Fruit fly (Drosophila melanogaster) Kc167 (cell line): Measurements from ENCODE around the gene Sulf1.

Source experiments
- Myc ChIP-seq: fragments of >200 bp; optimal IDR thresholded peaks from 2 replicates; lab custom pipeline; 2017; ENCODE audit warnings: missing external identifiers
- Sin3A ChIP-seq: fragments of >200 bp; optimal IDR thresholded peaks from 2 replicates; lab custom pipeline; 2018; ENCODE audit warnings: missing external identifiers
- h ChIP-seq: fragments of >200 bp; optimal IDR thresholded peaks from 3 replicates; lab custom pipeline; 2018; ENCODE audit warnings: missing external identifiers
- insv ChIP-seq: fragments of >200 bp; optimal IDR thresholded peaks from 3 replicates; lab custom pipeline; 2018; ENCODE audit warnings: missing external identifiers
- psq ChIP-seq: fragments of >200 bp; optimal IDR thresholded peaks from 2 replicates; lab custom pipeline; 2017; ENCODE audit warnings: missing external identifiers
- ttk ChIP-seq: sonication (Bioruptor generic); optimal IDR thresholded peaks from 2 replicates; lab custom pipeline; 2017; ENCODE audit warnings: missing external identifiers

Gene Sulf1

dm6 chr3R:16353671-16354070 lies 14.3 kb upstream of the Sulf1 start:
- TF ChIP-seq ttk (lab: Kevin White, UChicago) = no peak
- TF ChIP-seq h (lab: Kevin White, UChicago) = no peak

DNA sequence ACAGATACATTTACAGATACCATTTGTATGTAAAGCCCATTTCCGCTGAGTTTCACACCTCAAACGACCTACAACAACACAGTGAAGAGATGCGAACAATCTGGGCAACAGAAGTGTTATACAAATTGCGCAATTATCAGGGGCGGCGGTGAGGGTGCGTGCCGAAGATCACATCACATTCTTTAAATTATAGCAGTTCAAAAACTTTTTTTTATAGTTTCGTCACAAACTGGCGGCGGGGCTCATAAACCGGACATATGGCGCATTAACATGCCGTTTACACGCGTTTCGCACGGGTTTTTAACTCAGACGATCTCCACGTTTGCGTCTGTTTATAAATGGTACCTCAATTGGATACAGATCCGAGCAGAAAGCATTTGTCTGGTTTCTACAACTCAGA lies 13.8 kb upstream of the Sulf1 start:
- TF ChIP-seq ttk (lab: Kevin White, UChicago) = no peak
- TF ChIP-seq h (lab: Kevin White, UChicago) = no peak
- no peak for TF ChIP-seq Sin3A (lab: Kevin White, UChicago)
- no peak for TF ChIP-seq Myc
- TF ChIP-seq insv (lab: Kevin White, UChicago) = no peak
- no peak for TF ChIP-seq psq (lab: Kevin White, UChicago)

DNA sequence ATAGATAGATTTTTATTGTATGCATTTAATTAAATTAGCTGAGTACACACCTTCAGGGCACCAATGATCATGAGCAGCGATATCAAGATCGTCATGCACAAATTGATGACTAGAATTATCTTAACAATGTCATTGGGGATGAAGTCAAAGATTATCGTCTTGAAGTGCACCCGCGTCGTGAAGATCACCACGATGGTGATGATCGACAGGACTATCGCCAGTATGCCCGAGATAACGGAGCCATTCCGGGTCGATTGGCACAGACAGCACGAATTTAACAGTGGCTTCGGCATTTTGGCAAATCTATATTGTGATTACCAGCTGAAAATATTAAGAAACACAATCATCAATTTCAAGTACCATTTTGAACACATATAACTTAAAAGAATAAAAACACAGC lies 12.7 kb upstream of the Sulf1 start:
- TF ChIP-seq psq (lab: Kevin White, UChicago) = no peak
- TF ChIP-seq Sin3A (lab: Kevin White, UChicago) = no peak

- TF ChIP-seq Myc (no peak), h (lab: Kevin White, UChicago) (no peak), Sin3A (lab: Kevin White, UChicago) (no peak), insv (lab: Kevin White, UChicago) (no peak), psq (lab: Kevin White, UChicago) (no peak), ttk (lab: Kevin White, UChicago) (no peak)
These were observed 11.7 kb upstream of the Sulf1 start for dm6 chr3R:16351044-16351443.

- TF ChIP-seq insv (lab: Kevin White, UChicago) = no peak
- no peak for TF ChIP-seq h (lab: Kevin White, UChicago)
- TF ChIP-seq Myc = no peak
- TF ChIP-seq ttk (lab: Kevin White, UChicago) = no peak
- TF ChIP-seq psq (lab: Kevin White, UChicago) = no peak
- no peak for TF ChIP-seq Sin3A (lab: Kevin White, UChicago)
These were observed 11.0 kb upstream of the Sulf1 start for dm6 chr3R:16350400-16350799.

dm6 chr3R:16349111-16349655 lies 9.8 kb upstream of the Sulf1 start, which contains the start of the genes CG14879 and Manf:
TSS of gene CG14879 (minus strand) at chr3R:16349226.
TSS of gene Manf (plus strand) at chr3R:16349404.
- TF ChIP-seq insv (lab: Kevin White, UChicago) = no peak
- no peak for TF ChIP-seq ttk (lab: Kevin White, UChicago)
- TF ChIP-seq Myc = no peak
- TF ChIP-seq psq (lab: Kevin White, UChicago) = no peak
- no peak for TF ChIP-seq Sin3A (lab: Kevin White, UChicago)
- TF ChIP-seq h (lab: Kevin White, UChicago) = no peak

DNA sequence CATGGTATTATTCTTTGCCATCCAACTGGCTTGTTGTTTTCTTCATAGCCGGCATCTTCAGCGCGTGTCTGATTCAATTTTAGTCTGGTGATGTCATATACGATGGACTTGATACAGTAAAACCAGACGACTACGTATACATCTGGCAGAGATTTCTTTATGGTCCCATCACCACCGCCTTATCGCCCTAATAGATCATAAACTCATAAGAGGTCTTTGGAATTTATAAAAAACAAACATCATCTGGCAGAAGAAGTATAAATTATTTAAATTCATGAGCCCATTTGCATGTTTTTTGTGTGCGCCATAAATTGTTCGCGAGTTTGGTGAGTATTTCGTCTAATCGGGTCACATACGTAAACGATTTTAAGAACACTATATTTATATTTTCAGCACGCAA lies 8.9 kb upstream of the Sulf1 start:
- TF ChIP-seq h (lab: Kevin White, UChicago) (no peak), psq (lab: Kevin White, UChicago) (no peak), Myc (no peak), insv (lab: Kevin White, UChicago) (no peak), ttk (lab: Kevin White, UChicago) (no peak), Sin3A (lab: Kevin White, UChicago) (no peak)

DNA sequence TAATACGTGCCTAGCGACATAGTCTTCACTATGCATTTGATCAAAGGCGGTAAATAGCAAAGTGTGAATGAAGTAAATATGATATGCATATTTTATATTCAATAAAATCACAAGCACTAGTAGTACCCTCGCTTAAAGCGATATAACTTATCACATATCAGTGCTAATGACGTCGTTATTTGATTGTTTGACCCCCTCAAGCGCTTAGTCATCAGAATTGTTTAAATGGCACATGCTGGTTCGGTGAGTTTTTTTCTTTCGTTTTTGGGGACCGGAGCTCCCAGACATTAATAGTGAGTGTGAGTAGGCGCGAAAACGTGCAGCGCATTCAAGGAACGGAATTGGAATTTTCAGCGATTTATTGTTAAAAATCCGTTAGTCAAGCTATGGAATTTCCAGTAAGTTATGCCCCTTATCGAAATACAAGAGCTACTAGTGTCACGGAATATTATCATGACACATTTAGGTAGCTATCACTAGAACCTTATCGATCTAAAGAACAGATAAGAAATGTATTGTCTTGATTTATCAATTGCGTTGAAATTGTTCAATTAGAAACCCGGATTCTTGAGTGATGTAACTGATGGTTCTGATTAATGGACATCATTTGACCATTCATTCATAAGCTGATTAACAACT lies 8.4 kb upstream of the Sulf1 start:
- TF ChIP-seq h (lab: Kevin White, UChicago) = no peak
- no peak for TF ChIP-seq ttk (lab: Kevin White, UChicago)
- TF ChIP-seq insv (lab: Kevin White, UChicago) = no peak
- no peak for TF ChIP-seq Myc
- TF ChIP-seq psq (lab: Kevin White, UChicago) = no peak
- no peak for TF ChIP-seq Sin3A (lab: Kevin White, UChicago)

- no peak for TF ChIP-seq h (lab: Kevin White, UChicago)
These were observed 2.5 kb upstream of the Sulf1 start, which contains the start of the genes SF2 and pad for dm6 chr3R:16341817-16342374. TSS of gene SF2 (minus strand) at chr3R:16341988. TSS of gene pad (plus strand) at chr3R:16342318.

- no peak for TF ChIP-seq insv (lab: Kevin White, UChicago)
- TF ChIP-seq Sin3A (lab: Kevin White, UChicago) = no peak
These were observed 1.2 kb upstream of the Sulf1 start for dm6 chr3R:16340610-16341009.

- TF ChIP-seq ttk (lab: Kevin White, UChicago) = no peak
- TF ChIP-seq Sin3A (lab: Kevin White, UChicago) = no peak
- no peak for TF ChIP-seq h (lab: Kevin White, UChicago)
- TF ChIP-seq psq (lab: Kevin White, UChicago) = no peak
- TF ChIP-seq insv (lab: Kevin White, UChicago) = no peak
- TF ChIP-seq Myc = no peak
These were observed 1.0 kb downstream of the Sulf1 start for dm6 chr3R:16338342-16338741.

DNA sequence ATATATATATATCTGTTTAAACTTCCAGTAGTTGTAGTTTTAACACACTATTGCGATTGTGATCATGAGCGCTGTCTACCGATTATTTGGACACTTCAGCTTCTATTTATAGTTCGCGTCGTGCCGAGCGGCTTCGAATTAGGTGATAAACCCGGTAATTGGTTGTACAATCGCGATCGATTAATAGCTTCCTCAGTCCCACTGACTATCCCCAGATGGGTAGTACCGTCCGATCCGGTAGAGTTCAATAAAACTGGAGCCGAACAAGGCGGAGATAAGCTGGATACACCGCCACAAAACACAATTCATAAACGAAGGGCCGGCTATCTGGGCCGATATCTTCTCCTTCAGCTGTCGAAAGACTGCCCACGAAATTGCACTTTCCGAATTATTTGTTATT lies 1.5 kb downstream of the Sulf1 start:
- TF ChIP-seq Myc = no peak

DNA sequence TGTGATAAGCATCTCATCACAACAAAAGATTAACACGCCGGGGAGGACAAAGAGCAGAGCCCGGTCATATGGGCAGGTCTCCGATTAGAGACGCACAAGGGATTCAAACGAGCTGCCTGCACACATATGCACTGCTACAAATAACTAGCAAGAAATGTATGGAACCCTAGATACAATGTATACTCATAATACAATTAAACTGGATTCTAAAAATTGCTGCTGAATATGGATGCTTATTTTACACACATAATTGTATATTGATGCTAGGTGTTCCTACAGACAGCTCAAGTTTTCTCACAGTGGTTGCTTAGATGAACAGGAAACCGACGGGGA lies 2.4 kb downstream of the Sulf1 start:
- TF ChIP-seq Sin3A (lab: Kevin White, UChicago) = no peak
- no peak for TF ChIP-seq Myc
- TF ChIP-seq insv (lab: Kevin White, UChicago) = no peak
